Worm (Caenorhabditis elegans) whole organism, L3 larva: ENCODE results near the gene W02A2.12.

ENCODE experiments used
- egl-5 ChIP-seq: fragments of 150-350 bp; optimal IDR thresholded peaks from 2 replicates; lab custom pipeline; 2017; ENCODE audit warnings: missing biosample characterization, missing genetic modification reagents, missing genetic modification characterization, inconsistent platforms
- nfya-1 ChIP-seq: sonication (generic microtip); optimal IDR thresholded peaks from 2 replicates; lab custom pipeline; 2017; ENCODE audit warnings: missing genetic modification characterization, mild to moderate bottlenecking, missing compliant biosample characterization, antibody characterized with exemption, moderate library complexity; ENCODE audit not compliant: insufficient read depth
- ztf-11 ChIP-seq: fragments of 150-350 bp; optimal IDR thresholded peaks from 2 replicates; lab custom pipeline; 2014; ENCODE audit warnings: missing biosample characterization, missing genetic modification characterization

ce11 chrIV:13322429-13322828 lies 26.2 kb downstream of the W02A2.12 start:
- peak; percentile 81 for TF ChIP-seq nfya-1
- no peak for TF ChIP-seq ztf-11 (tag; lab: Kevin White, UChicago)
- TF ChIP-seq egl-5 (tag; lab: Kevin White, UChicago): peak; percentile 8
